Fruit fly (Drosophila melanogaster) whole organism, adult: ENCODE measurements around the gene U2af38.
A peak's percentile ranks its signal among the peaks of the same experiment; 100 is the strongest.

Experiments used
- CG11617 ChIP-seq: fragments of 200-800 bp; sonication (Bioruptor generic); optimal IDR thresholded peaks from 2 replicates; lab custom pipeline; 2017; ENCODE audit warnings: mild to moderate bottlenecking, missing biosample characterization, missing genetic modification reagents, missing genetic modification characterization
- CG12768 ChIP-seq: fragments of 200-800 bp; sonication (Bioruptor generic); optimal IDR thresholded peaks from 2 replicates; lab custom pipeline; 2017; ENCODE audit warnings: missing biosample characterization, missing genetic modification characterization, mild to moderate bottlenecking, moderate library complexity, missing genetic modification reagents
- CG14711 ChIP-seq: fragments of 200-800 bp; sonication (Bioruptor generic); optimal IDR thresholded peaks from 2 replicates; lab custom pipeline; 2018; ENCODE audit warnings: missing biosample characterization, mild to moderate bottlenecking, missing genetic modification characterization, moderate library complexity
- CG1620 ChIP-seq: fragments of 200-800 bp; sonication (Bioruptor generic); optimal IDR thresholded peaks from 2 replicates; lab custom pipeline; 2016; ENCODE audit warnings: missing biosample characterization, missing genetic modification characterization
- CG33017 ChIP-seq: fragments of 200-800 bp; sonication (Bioruptor generic); optimal IDR thresholded peaks from 2 replicates; lab custom pipeline; 2018; ENCODE audit warnings: missing biosample characterization, mild to moderate bottlenecking, missing genetic modification characterization, moderate library complexity
- CG5204 ChIP-seq: fragments of 200-800 bp; sonication (Bioruptor generic); optimal IDR thresholded peaks from 2 replicates; lab custom pipeline; 2016; ENCODE audit warnings: missing biosample characterization, missing genetic modification characterization
- CG7045 ChIP-seq: fragments of 200-800 bp; sonication (Bioruptor generic); optimal IDR thresholded peaks from 2 replicates; lab custom pipeline; 2017; ENCODE audit warnings: missing biosample characterization, mild to moderate bottlenecking, missing genetic modification characterization
- CG7101 ChIP-seq: fragments of 200-800 bp; sonication (Bioruptor generic); optimal IDR thresholded peaks from 2 replicates; lab custom pipeline; 2018; ENCODE audit warnings: missing biosample characterization, mild to moderate bottlenecking, missing genetic modification characterization, moderate library complexity
- Clk ChIP-seq: fragments of 200-800 bp; sonication (Bioruptor generic); optimal IDR thresholded peaks from 2 replicates; lab custom pipeline; 2017; ENCODE audit warnings: missing biosample characterization, missing genetic modification characterization
- Crg-1 ChIP-seq: fragments of 200-800 bp; sonication (Bioruptor generic); optimal IDR thresholded peaks from 2 replicates; lab custom pipeline; 2016; ENCODE audit warnings: missing biosample characterization, missing genetic modification characterization
- Hr96 ChIP-seq: fragments of 200-800 bp; sonication (Bioruptor generic); optimal IDR thresholded peaks from 2 replicates; lab custom pipeline; 2016; ENCODE audit warnings: missing biosample characterization, missing genetic modification characterization
- Mnt ChIP-seq: fragments of 200-800 bp; sonication (Bioruptor generic); optimal IDR thresholded peaks from 2 replicates; lab custom pipeline; 2016; ENCODE audit warnings: missing biosample characterization, mild to moderate bottlenecking, missing genetic modification characterization
- bab1 ChIP-seq: fragments of 200-800 bp; sonication (Bioruptor generic); optimal IDR thresholded peaks from 3 replicates; lab custom pipeline; 2019; ENCODE audit warnings: missing biosample characterization, mild to moderate bottlenecking, missing genetic modification characterization, moderate library complexity
- cic ChIP-seq: fragments of 200-800 bp; sonication (Bioruptor generic); optimal IDR thresholded peaks from 2 replicates; lab custom pipeline; 2017; ENCODE audit warnings: missing biosample characterization, mild to moderate bottlenecking, missing genetic modification characterization, moderate library complexity
- cnc ChIP-seq, 2 experiments: fragments of >200 bp; optimal IDR thresholded peaks; 2 replicates each; lab custom pipeline; 2017
- kay ChIP-seq: fragments of 200-800 bp; sonication (Bioruptor generic); peaks from one replicate; lab custom pipeline; 2016; ENCODE audit warnings: missing biosample characterization, missing genetic modification characterization, borderline replicate concordance
- ovo ChIP-seq: fragments of 200-800 bp; sonication (Bioruptor generic); optimal IDR thresholded peaks from 2 replicates; lab custom pipeline; 2016; ENCODE audit warnings: missing biosample characterization, missing genetic modification characterization
- pad ChIP-seq: fragments of 200-800 bp; sonication (Bioruptor generic); optimal IDR thresholded peaks from 3 replicates; lab custom pipeline; 2017; ENCODE audit warnings: missing biosample characterization, missing genetic modification characterization, mild to moderate bottlenecking, moderate library complexity, missing genetic modification reagents
- tj ChIP-seq: fragments of 200-800 bp; sonication (Bioruptor generic); optimal IDR thresholded peaks from 3 replicates; lab custom pipeline; 2017; ENCODE audit warnings: missing biosample characterization, mild to moderate bottlenecking, missing genetic modification characterization, moderate library complexity
- toe ChIP-seq: fragments of 200-800 bp; sonication (Bioruptor generic); optimal IDR thresholded peaks from 2 replicates; lab custom pipeline; 2016; ENCODE audit warnings: missing biosample characterization, missing genetic modification characterization

Gene U2af38

DNA sequence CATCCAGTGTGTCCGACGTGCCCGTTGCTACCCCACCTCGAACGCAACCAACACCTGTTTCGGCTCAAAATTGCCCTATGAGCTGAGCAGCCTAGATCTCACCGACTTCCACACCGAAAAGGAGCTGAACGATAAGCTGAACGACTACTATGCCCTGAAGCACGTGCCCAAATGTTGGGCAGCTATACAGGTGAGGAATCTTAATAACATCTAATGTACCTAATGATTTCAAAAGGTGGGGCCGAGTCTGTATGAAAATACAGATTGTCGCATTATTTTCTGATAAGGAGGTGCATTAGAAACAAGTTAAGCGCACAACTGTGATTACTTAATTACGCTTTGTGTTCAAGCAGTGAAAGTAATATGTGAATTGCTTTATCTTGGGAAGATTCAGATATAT is 16.3 kb downstream of the U2af38 start, which contains the start of gene CG17078:
TSS of gene CG17078 (minus strand) at position 101 of the 400 bp plus-strand sequence.
- TF ChIP-seq Hr96 (GFP tag; lab: Kevin White, UChicago): no peak

dm6 chr2L:277122-277671 is 17.3 kb downstream of the U2af38 start, which contains the start of gene smo:
Gene smo, plus strand, starts transcription at chr2L:277582.
- TF ChIP-seq bab1 (GFP tag; lab: Kevin White, UChicago) (peak; percentile 33), CG1620 (GFP tag; lab: Kevin White, UChicago) (peak; percentile 25), CG7101 (tag; lab: Kevin White, UChicago) (no peak), pad (no peak), CG33017 (tag; lab: Kevin White, UChicago) (no peak), Crg-1 (GFP tag; lab: Kevin White, UChicago) (peak; percentile 1), CG11617 (GFP tag; lab: Kevin White, UChicago) (no peak), CG14711 (tag; lab: Kevin White, UChicago) (peak; percentile 17), Clk (GFP tag; lab: Kevin White, UChicago) (no peak), tj (GFP tag; lab: Kevin White, UChicago) (peak; percentile 21), Mnt (GFP tag; lab: Kevin White, UChicago) (peak; percentile 75), toe (GFP tag; lab: Kevin White, UChicago) (no peak), cic (GFP tag; lab: Kevin White, UChicago) (no peak)

DNA sequence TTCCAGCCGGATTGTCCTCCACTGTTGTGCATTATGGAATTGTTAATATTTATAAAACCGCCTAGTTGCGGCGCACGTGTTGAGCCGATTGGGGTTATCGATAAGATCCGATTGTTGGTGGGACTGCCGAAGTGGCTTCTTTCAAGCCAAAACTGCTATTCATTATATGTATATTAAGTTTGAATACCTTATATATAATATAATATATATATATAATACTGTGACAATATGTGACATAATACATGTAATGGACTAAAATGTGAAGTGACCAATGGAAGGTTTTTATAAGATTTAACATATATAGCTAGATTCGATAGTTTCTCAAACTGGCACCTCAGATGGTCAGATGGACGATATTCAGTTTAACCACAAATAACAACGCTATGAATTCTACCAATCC is 20.9 kb downstream of the U2af38 start, which contains the start of the genes mbm and CG11555:
TSS of gene mbm (minus strand) at position 113 of the 400 bp plus-strand sequence.
TSS of gene CG11555 (plus strand) at position 234 of the 400 bp plus-strand sequence.
- TF ChIP-seq CG5204: no peak
- TF ChIP-seq bab1 (GFP tag; lab: Kevin White, UChicago): peak; percentile 29
- TF ChIP-seq CG14711 (tag; lab: Kevin White, UChicago): peak; percentile 49
- no peak for TF ChIP-seq cic (GFP tag; lab: Kevin White, UChicago)
- TF ChIP-seq CG11617 (GFP tag; lab: Kevin White, UChicago): peak; percentile 41
- TF ChIP-seq CG33017 (tag; lab: Kevin White, UChicago): peak; percentile 47
- TF ChIP-seq pad: peak; percentile 3
- peak; percentile 48 for TF ChIP-seq CG7101 (tag; lab: Kevin White, UChicago)
- peak; percentile 97 for TF ChIP-seq Mnt (GFP tag; lab: Kevin White, UChicago)

- TF ChIP-seq CG11617 (GFP tag; lab: Kevin White, UChicago) (no peak), bab1 (GFP tag; lab: Kevin White, UChicago) (peak; percentile 59), Mnt (GFP tag; lab: Kevin White, UChicago) (peak; percentile 66)
Measured at dm6 chr2L:271553-271952, 22.9 kb downstream of the U2af38 start, which contains the start of gene Dus1. Gene Dus1, minus strand, starts transcription at chr2L:271744.

dm6 chr2L:268788-269187 is 25.7 kb downstream of the U2af38 start, which contains the start of gene CG3345:
Gene CG3345, plus strand, starts transcription at chr2L:269088.
- TF ChIP-seq Hr96 (GFP tag; lab: Kevin White, UChicago) (no peak), Crg-1 (GFP tag; lab: Kevin White, UChicago) (no peak), pad (no peak), CG33017 (tag; lab: Kevin White, UChicago) (no peak), Mnt (GFP tag; lab: Kevin White, UChicago) (no peak), CG7101 (tag; lab: Kevin White, UChicago) (no peak), CG12768 (no peak), CG7045 (GFP tag; lab: Kevin White, UChicago) (no peak), toe (GFP tag; lab: Kevin White, UChicago) (no peak), CG1620 (GFP tag; lab: Kevin White, UChicago) (no peak)

- peak; percentile 13 for TF ChIP-seq Crg-1 (GFP tag; lab: Kevin White, UChicago)
- TF ChIP-seq CG14711 (tag; lab: Kevin White, UChicago): peak; percentile 59
- TF ChIP-seq CG11617 (GFP tag; lab: Kevin White, UChicago): peak; percentile 61
- TF ChIP-seq CG7045 (GFP tag; lab: Kevin White, UChicago): peak; percentile 81
- no peak for TF ChIP-seq kay
- TF ChIP-seq tj (GFP tag; lab: Kevin White, UChicago): peak; percentile 20
- peak; percentile 82 for TF ChIP-seq CG33017 (tag; lab: Kevin White, UChicago)
- TF ChIP-seq bab1 (GFP tag; lab: Kevin White, UChicago): no peak
- TF ChIP-seq CG12768: peak; percentile 81
- no peak for TF ChIP-seq pad
- no peak for TF ChIP-seq cic (GFP tag; lab: Kevin White, UChicago)
- no peak for TF ChIP-seq Hr96 (GFP tag; lab: Kevin White, UChicago)
- no peak for TF ChIP-seq CG5204
- TF ChIP-seq CG7101 (tag; lab: Kevin White, UChicago): peak; percentile 76
- no peak for TF ChIP-seq CG1620 (GFP tag; lab: Kevin White, UChicago)
- TF ChIP-seq toe (GFP tag; lab: Kevin White, UChicago): peak; percentile 48
- TF ChIP-seq Clk (GFP tag; lab: Kevin White, UChicago): peak; percentile 46
- TF ChIP-seq cnc (optimal IDR thresholded peaks at IDR 0.05; lab: Kevin White, UChicago): no peak
- TF ChIP-seq Mnt (GFP tag; lab: Kevin White, UChicago): no peak
- TF ChIP-seq ovo (GFP tag; lab: Kevin White, UChicago): no peak
Measured at dm6 chr2L:267441-268089, 26.9 kb downstream of the U2af38 start, which contains the start of gene CG17075. Gene CG17075, minus strand, starts transcription at chr2L:267505.
